Fruit fly (Drosophila melanogaster) whole organism, embryonic: ENCODE data around the gene pbl.

Experiments used
- Ada2b ChIP-seq: fragments of 200-800 bp; sonication (Bioruptor generic); IDR thresholded peaks from 2 replicates; pipeline ENCODE4 v1.3.6; 2022; ENCODE audit warnings: missing biosample characterization, missing genetic modification characterization
- CG11398 ChIP-seq: fragments of 200-800 bp; sonication (Bioruptor generic); optimal IDR thresholded peaks from 2 replicates; lab custom pipeline; 2016; ENCODE audit warnings: missing biosample characterization, missing genetic modification characterization
- CG13424 ChIP-seq: fragments of 200-800 bp; sonication (Bioruptor generic); optimal IDR thresholded peaks from 2 replicates; lab custom pipeline; 2019; ENCODE audit warnings: missing biosample characterization, mild to moderate bottlenecking, missing genetic modification characterization, moderate library complexity
- CG14667 ChIP-seq: fragments of 200-800 bp; sonication (Bioruptor generic); IDR thresholded peaks from 2 replicates; pipeline ENCODE4 v1.3.6; 2022; ENCODE audit warnings: missing biosample characterization, missing genetic modification characterization
- CG1529 ChIP-seq: fragments of 200-800 bp; sonication (Bioruptor generic); optimal IDR thresholded peaks from 3 replicates; lab custom pipeline; 2018; ENCODE audit warnings: missing biosample characterization, missing genetic modification characterization
- CG1647 ChIP-seq: fragments of 200-800 bp; sonication (Bioruptor generic); optimal IDR thresholded peaks from 3 replicates; lab custom pipeline; 2016; ENCODE audit warnings: missing biosample characterization, missing genetic modification characterization
- CG17359 ChIP-seq: fragments of 200-800 bp; sonication (Bioruptor generic); optimal IDR thresholded peaks from 3 replicates; lab custom pipeline; 2018; ENCODE audit warnings: missing biosample characterization, mild to moderate bottlenecking, missing genetic modification characterization, moderate library complexity
- CG18262 ChIP-seq: fragments of 200-800 bp; optimal IDR thresholded peaks from 3 replicates; lab custom pipeline; 2019; ENCODE audit warnings: missing biosample characterization, mild to moderate bottlenecking, missing genetic modification characterization, moderate library complexity
- CG3065 ChIP-seq: fragments of 200-800 bp; sonication (Bioruptor generic); optimal IDR thresholded peaks from 2 replicates; lab custom pipeline; 2016; ENCODE audit warnings: missing biosample characterization, missing genetic modification characterization
- CG3726 ChIP-seq: fragments of 200-800 bp; sonication (Bioruptor generic); IDR thresholded peaks from 3 replicates; pipeline ENCODE4, ENCODE4 v1.3.6; 2022; ENCODE audit warnings: missing biosample characterization, missing genetic modification characterization
- CG42726 ChIP-seq: fragments of 200-800 bp; sonication (Bioruptor generic); IDR thresholded peaks from 2 replicates; pipeline ENCODE4 v1.3.6; 2022; ENCODE audit warnings: missing biosample characterization, missing genetic modification characterization; ENCODE audit not compliant: partially characterized antibody
- CG4404 ChIP-seq: fragments of 200-800 bp; sonication (Bioruptor generic); IDR thresholded peaks from 2 replicates; pipeline ENCODE4 v1.3.6; 2022; ENCODE audit warnings: missing biosample characterization, missing genetic modification characterization
- CG4854 ChIP-seq: fragments of 200-800 bp; sonication (Bioruptor generic); optimal IDR thresholded peaks from 2 replicates; lab custom pipeline; 2016; ENCODE audit warnings: missing biosample characterization, missing genetic modification characterization, inconsistent platforms
- CG6254 ChIP-seq: fragments of 200-800 bp; sonication (Bioruptor generic); optimal IDR thresholded peaks from 3 replicates; lab custom pipeline; 2017; ENCODE audit warnings: mild to moderate bottlenecking, missing biosample characterization, missing genetic modification reagents, missing genetic modification characterization
- CG7556 ChIP-seq: fragments of 200-800 bp; sonication (Bioruptor generic); optimal IDR thresholded peaks from 2 replicates; lab custom pipeline; 2017; ENCODE audit warnings: missing biosample characterization, mild to moderate bottlenecking, missing genetic modification characterization
- CG7987 ChIP-seq: fragments of 200-800 bp; sonication (Bioruptor generic); optimal IDR thresholded peaks from 2 replicates; lab custom pipeline; 2018; ENCODE audit warnings: missing biosample characterization, mild to moderate bottlenecking, missing genetic modification characterization, moderate library complexity
- Gsc ChIP-seq: fragments of 200-800 bp; sonication (Bioruptor generic); IDR thresholded peaks from 2 replicates; pipeline ENCODE4 v1.3.6; 2022; ENCODE audit warnings: missing biosample characterization, missing genetic modification characterization
- Hand ChIP-seq: fragments of 200-800 bp; sonication (Bioruptor generic); optimal IDR thresholded peaks from 2 replicates; lab custom pipeline; 2017; ENCODE audit warnings: mild to moderate bottlenecking, missing biosample characterization, missing genetic modification reagents, missing genetic modification characterization
- Hmr ChIP-seq: fragments of 200-800 bp; sonication (Bioruptor generic); optimal IDR thresholded peaks from 3 replicates; lab custom pipeline; 2017; ENCODE audit warnings: mild to moderate bottlenecking, missing biosample characterization, missing genetic modification reagents, missing genetic modification characterization
- Lpt ChIP-seq: fragments of >200 bp; optimal IDR thresholded peaks from 2 replicates; lab custom pipeline; 2018; ENCODE audit warnings: missing biosample characterization, missing genetic modification characterization
- MESR4 ChIP-seq: fragments of 200-800 bp; sonication (Bioruptor generic); optimal IDR thresholded peaks from 2 replicates; lab custom pipeline; 2018; ENCODE audit warnings: missing biosample characterization, mild to moderate bottlenecking, missing genetic modification characterization, moderate library complexity
- Max ChIP-seq: fragments of 200-800 bp; sonication (Bioruptor generic); optimal IDR thresholded peaks from 2 replicates; lab custom pipeline; 2016; ENCODE audit warnings: missing biosample characterization, mild to moderate bottlenecking, missing genetic modification characterization
- Nf-YA ChIP-seq: fragments of 200-800 bp; sonication (Bioruptor generic); IDR thresholded peaks from 2 replicates; pipeline ENCODE4 v1.3.6; 2022; ENCODE audit warnings: missing biosample characterization, missing genetic modification characterization
- PHDP ChIP-seq: fragments of 200-800 bp; sonication (Bioruptor generic); optimal IDR thresholded peaks from 3 replicates; lab custom pipeline; 2018; ENCODE audit warnings: missing biosample characterization, mild to moderate bottlenecking, missing genetic modification characterization, moderate library complexity
- Taf1 ChIP-seq: fragments of 200-800 bp; sonication (Bioruptor generic); IDR thresholded peaks from 2 replicates; pipeline ENCODE4 v1.3.6; 2022; ENCODE audit warnings: missing biosample characterization, missing genetic modification characterization
- Vsx1 ChIP-seq: fragments of 200-800 bp; sonication (Bioruptor generic); optimal IDR thresholded peaks from 2 replicates; lab custom pipeline; 2017; ENCODE audit warnings: missing biosample characterization, mild to moderate bottlenecking, missing genetic modification characterization, missing genetic modification reagents
- Xrp1 ChIP-seq: fragments of 200-800 bp; sonication (Bioruptor generic); IDR thresholded peaks from 2 replicates; pipeline ENCODE4 v1.3.6; 2022; ENCODE audit warnings: missing biosample characterization, missing genetic modification characterization
- ab ChIP-seq: fragments of 200-800 bp; sonication (Bioruptor generic); optimal IDR thresholded peaks from 2 replicates; lab custom pipeline; 2016; ENCODE audit warnings: missing biosample characterization, missing genetic modification characterization
- al ChIP-seq: fragments of 200-800 bp; sonication (Bioruptor generic); IDR thresholded peaks from 2 replicates; pipeline ENCODE4 v1.3.6; 2022; ENCODE audit warnings: missing biosample characterization, missing genetic modification characterization
- aop ChIP-seq: fragments of 200-800 bp; sonication (Bioruptor generic); IDR thresholded peaks from 2 replicates; pipeline ENCODE4 v1.3.6; 2022; ENCODE audit warnings: missing biosample characterization, missing genetic modification characterization
- bab2 ChIP-seq: fragments of 200-800 bp; sonication (Bioruptor generic); optimal IDR thresholded peaks from 2 replicates; lab custom pipeline; 2016; ENCODE audit warnings: missing biosample characterization, missing genetic modification characterization
- bowl ChIP-seq: fragments of 200-800 bp; sonication (Bioruptor generic); IDR thresholded peaks from 2 replicates; pipeline ENCODE4 v1.3.6; 2022; ENCODE audit warnings: missing biosample characterization, missing genetic modification characterization
- cas ChIP-seq: fragments of 200-800 bp; sonication (Bioruptor generic); IDR thresholded peaks from 2 replicates; pipeline ENCODE4 v1.3.6; 2022; ENCODE audit warnings: missing biosample characterization, missing genetic modification characterization
- caup ChIP-seq: fragments of 200-800 bp; sonication (Bioruptor generic); optimal IDR thresholded peaks from 3 replicates; lab custom pipeline; 2017; ENCODE audit warnings: missing biosample characterization, mild to moderate bottlenecking, missing genetic modification characterization, moderate library complexity; ENCODE audit not compliant: severe bottlenecking
- crol ChIP-seq: fragments of 200-800 bp; sonication (Bioruptor generic); IDR thresholded peaks from 2 replicates; pipeline ENCODE4 v1.3.6; 2022; ENCODE audit warnings: missing biosample characterization, missing genetic modification characterization
- gfzf ChIP-seq: fragments of 200-800 bp; sonication (Bioruptor generic); optimal IDR thresholded peaks from 2 replicates; lab custom pipeline; 2016; ENCODE audit warnings: missing biosample characterization, mild to moderate bottlenecking, missing genetic modification characterization, moderate library complexity
- h ChIP-seq: fragments of >200 bp; optimal IDR thresholded peaks from 2 replicates; lab custom pipeline; 2017
- her ChIP-seq: fragments of 200-800 bp; sonication (Bioruptor generic); optimal IDR thresholded peaks from 2 replicates; lab custom pipeline; 2016; ENCODE audit warnings: missing biosample characterization, missing genetic modification characterization
- hth ChIP-seq: fragments of >200 bp; optimal IDR thresholded peaks from 2 replicates; lab custom pipeline; 2017; ENCODE audit warnings: inconsistent platforms
- mam ChIP-seq: fragments of 200-800 bp; sonication (Bioruptor generic); optimal IDR thresholded peaks from 3 replicates; lab custom pipeline; 2016; ENCODE audit warnings: missing biosample characterization, missing genetic modification characterization
- pfk ChIP-seq: fragments of 200-800 bp; sonication (Bioruptor generic); optimal IDR thresholded peaks from 2 replicates; lab custom pipeline; 2018; ENCODE audit warnings: missing biosample characterization, mild to moderate bottlenecking, missing genetic modification characterization, moderate library complexity
- phol ChIP-seq: fragments of 200-800 bp; sonication (Bioruptor generic); optimal IDR thresholded peaks from 3 replicates; lab custom pipeline; 2018; ENCODE audit warnings: missing biosample characterization, mild to moderate bottlenecking, missing genetic modification characterization, moderate library complexity
- pita ChIP-seq: fragments of 200-800 bp; sonication (Bioruptor generic); optimal IDR thresholded peaks from 2 replicates; lab custom pipeline; 2017; ENCODE audit warnings: missing biosample characterization, mild to moderate bottlenecking, missing genetic modification characterization
- pros ChIP-seq: fragments of 200-800 bp; sonication (Bioruptor generic); optimal IDR thresholded peaks from 3 replicates; lab custom pipeline; 2019; ENCODE audit warnings: missing biosample characterization, mild to moderate bottlenecking, missing genetic modification characterization, moderate library complexity
- ranshi ChIP-seq: fragments of 200-800 bp; sonication (Bioruptor generic); IDR thresholded peaks from 2 replicates; pipeline ENCODE4 v1.3.6; 2022; ENCODE audit warnings: missing biosample characterization, missing genetic modification characterization
- repo ChIP-seq: fragments of 200-800 bp; sonication (Bioruptor generic); optimal IDR thresholded peaks from 2 replicates; lab custom pipeline; 2016; ENCODE audit warnings: missing biosample characterization, missing genetic modification characterization
- run ChIP-seq: fragments of 200-800 bp; sonication (Bioruptor generic); optimal IDR thresholded peaks from 3 replicates; lab custom pipeline; 2018; ENCODE audit warnings: missing biosample characterization, mild to moderate bottlenecking, missing genetic modification characterization
- seq ChIP-seq: fragments of 200-800 bp; sonication (Bioruptor generic); IDR thresholded peaks from 2 replicates; pipeline ENCODE4 v1.3.6; 2022; ENCODE audit warnings: missing biosample characterization, missing genetic modification characterization
- sug ChIP-seq: fragments of 200-800 bp; optimal IDR thresholded peaks from 2 replicates; lab custom pipeline; 2019; ENCODE audit warnings: missing biosample characterization, mild to moderate bottlenecking, missing genetic modification characterization, moderate library complexity
- tgo ChIP-seq: fragments of 200-800 bp; sonication (Bioruptor generic); IDR thresholded peaks from 3 replicates; pipeline ENCODE4 v1.3.6; 2022; ENCODE audit warnings: missing biosample characterization, missing genetic modification characterization
- tx ChIP-seq: fragments of 200-800 bp; sonication (Bioruptor generic); optimal IDR thresholded peaks from 2 replicates; lab custom pipeline; 2016; ENCODE audit warnings: missing biosample characterization, missing genetic modification characterization
- zen2 ChIP-seq: fragments of 200-800 bp; sonication (Bioruptor generic); IDR thresholded peaks from 3 replicates; pipeline ENCODE4 v1.3.6; 2022; ENCODE audit warnings: missing biosample characterization, missing genetic modification characterization; ENCODE audit not compliant: partially characterized antibody
- zfh1 ChIP-seq: fragments of 200-800 bp; sonication (Bioruptor generic); IDR thresholded peaks from 3 replicates; pipeline ENCODE4 v1.3.6; 2022; ENCODE audit warnings: missing biosample characterization, missing genetic modification characterization

Gene pbl

DNA sequence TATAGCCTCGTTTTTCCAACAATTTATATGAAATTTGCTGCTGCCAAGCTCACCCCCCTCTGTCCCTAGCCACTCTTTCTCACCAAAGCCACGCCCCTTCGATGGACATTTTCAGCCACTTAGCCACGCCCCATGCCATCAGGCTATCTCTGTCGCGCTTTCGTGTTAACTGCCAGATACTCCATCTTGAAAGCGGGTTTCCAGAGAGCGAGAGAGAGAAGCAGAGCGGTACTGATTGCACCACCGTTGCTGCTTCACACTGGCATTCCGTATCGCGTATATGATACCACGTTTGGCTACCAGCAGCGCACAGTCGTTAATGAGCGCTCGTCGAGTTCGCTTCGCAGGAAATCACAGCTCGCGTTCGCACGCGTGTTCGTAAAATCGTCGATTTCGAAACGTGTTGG lies 36.1 kb upstream of the pbl start, which contains the start of gene exex (continued):
- TF ChIP-seq MESR4 (GFP tag; lab: Kevin White, UChicago) (no peak), Gsc (GFP tag; lab: Robert Waterston, UW) (no peak), ab (GFP tag; lab: Kevin White, UChicago) (no peak), Hand (GFP tag; lab: Kevin White, UChicago) (no peak), CG14667 (no peak), Ada2b (no peak), CG13424 (no peak), Max (no peak), phol (peak; percentile 83), CG7987 (GFP tag; lab: Kevin White, UChicago) (no peak), h (lab: Kevin White, UChicago) (no peak), zfh1 (GFP tag; lab: Robert Waterston, UW) (no peak), CG6254 (GFP tag; lab: Kevin White, UChicago) (no peak), repo (GFP tag; lab: Kevin White, UChicago) (no peak), CG3065 (peak; percentile 62), pfk (GFP tag; lab: Kevin White, UChicago) (no peak), her (no peak), CG7556 (GFP tag; lab: Kevin White, UChicago) (no peak), CG3726 (GFP tag; lab: Robert Waterston, UW) (no peak), CG4854 (GFP tag; lab: Kevin White, UChicago) (no peak), aop (GFP tag; lab: Robert Waterston, UW) (no peak), CG4404 (GFP tag; lab: Robert Waterston, UW) (no peak), Lpt (GFP tag; lab: Kevin White, UChicago) (no peak), CG17359 (tag; lab: Kevin White, UChicago) (no peak), cas (GFP tag; lab: Robert Waterston, UW) (no peak), mam (GFP tag; lab: Kevin White, UChicago) (no peak), PHDP (no peak), ranshi (no peak), CG1529 (GFP tag; lab: Kevin White, UChicago) (no peak), pros (GFP tag; lab: Kevin White, UChicago) (peak; percentile 47), al (GFP tag; lab: Robert Waterston, UW) (no peak), Xrp1 (GFP tag; lab: Robert Waterston, UW) (no peak), CG42726 (GFP tag; lab: Robert Waterston, UW) (peak; percentile 21; the same call in 1 of the 2 replicates), tgo (no peak), bowl (GFP tag; lab: Robert Waterston, UW) (no peak), tx (no peak), gfzf (GFP tag; lab: Kevin White, UChicago) (no peak), run (tag; lab: Kevin White, UChicago) (no peak), CG1647 (no peak), Taf1 (GFP tag; lab: Robert Waterston, UW) (no peak), caup (GFP tag; lab: Kevin White, UChicago) (peak; percentile 31), seq (GFP tag; lab: Robert Waterston, UW) (peak; percentile 81), Vsx1 (GFP tag; lab: Kevin White, UChicago) (peak; percentile 55), CG18262 (tag; lab: Kevin White, UChicago) (no peak), sug (peak; percentile 56), zen2 (no peak), Hmr (GFP tag; lab: Kevin White, UChicago) (no peak), bab2 (GFP tag; lab: Kevin White, UChicago) (no peak), hth (no peak), CG11398 (no peak), crol (peak; percentile 89), pita (GFP tag; lab: Kevin White, UChicago) (no peak), Nf-YA (GFP tag; lab: Robert Waterston, UW) (no peak)
